Fruit fly (Drosophila melanogaster): ENCODE results near the gene CG1835.

Gene CG1835

DNA sequence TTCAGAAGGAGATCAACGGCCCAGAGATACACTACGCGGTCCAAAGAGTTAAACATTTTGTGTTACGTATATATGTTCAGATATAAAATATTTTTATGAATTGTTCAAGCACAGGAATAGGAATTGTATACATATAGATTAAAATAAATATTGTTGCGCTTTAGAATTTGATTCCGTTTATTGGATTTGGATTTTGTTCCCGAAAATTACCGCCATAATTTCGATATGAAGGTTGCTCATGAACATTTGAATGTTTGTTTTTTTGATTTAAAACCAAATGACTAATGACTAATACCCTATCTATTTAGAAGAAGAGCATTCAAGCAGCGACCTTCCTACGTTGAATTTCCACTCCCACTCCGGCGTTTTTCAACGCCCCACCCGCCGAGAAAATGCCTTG is 17.8 kb upstream of the CG1835 start (continued):
- TF ChIP-seq Asciz (GFP tag; optimal IDR thresholded peaks at IDR 0.05) (peak; percentile 40), gt (GFP tag; IDR thresholded peaks at IDR 0.05) (no peak), crol (GFP tag; IDR thresholded peaks at IDR 0.05) (no peak), CG4617 (GFP tag; optimal IDR thresholded peaks at IDR 0.05; ENCODE audit: borderline replicate concordance) (no peak), dysf (GFP tag; IDR thresholded peaks at IDR 0.05) (peak; percentile 30; the same call in 1 of the 3 replicates), H2.0 (GFP tag; IDR thresholded peaks at IDR 0.05) (no peak), CG30403 (GFP tag; optimal IDR thresholded peaks at IDR 0.05) (peak; percentile 40), HmgZ (tag; optimal IDR thresholded peaks at IDR 0.05) (no peak), CG5953 (GFP tag; IDR thresholded peaks at IDR 0.05) (no peak), mld (GFP tag; IDR thresholded peaks at IDR 0.05; ENCODE audit: partially characterized antibody) (no peak), CG13624 (GFP tag; optimal IDR thresholded peaks at IDR 0.05) (no peak), CG11085 (GFP tag; IDR thresholded peaks at IDR 0.05) (no peak), CG15696 (tag; optimal IDR thresholded peaks at IDR 0.05) (no peak), fd96Cb (tag; optimal IDR thresholded peaks at IDR 0.05) (peak; percentile 54), CG1602 (GFP tag; optimal IDR thresholded peaks at IDR 0.05) (peak; percentile 9), Jarid2 (GFP tag; optimal IDR thresholded peaks at IDR 0.05) (no peak), wor (GFP tag; IDR thresholded peaks at IDR 0.05) (peak; percentile 52), CG12769 (tag; optimal IDR thresholded peaks at IDR 0.05) (no peak), sens (GFP tag) (peak; percentile 60), ara (GFP tag; IDR thresholded peaks at IDR 0.05) (no peak), CG13775 (GFP tag; optimal IDR thresholded peaks at IDR 0.05) (peak; percentile 27), Max (GFP tag; optimal IDR thresholded peaks at IDR 0.05) (peak; percentile 3), crc (GFP tag; optimal IDR thresholded peaks at IDR 0.05) (no peak), sr (GFP tag; IDR thresholded peaks at IDR 0.05) (no peak), CG18764 (GFP tag; optimal IDR thresholded peaks at IDR 0.05) (no peak), oc (tag; optimal IDR thresholded peaks at IDR 0.05) (no peak), CG9797 (GFP tag; optimal IDR thresholded peaks at IDR 0.05) (no peak), D (optimal IDR thresholded peaks at IDR 0.05) (no peak), D (GFP tag; optimal IDR thresholded peaks at IDR 0.05) (peak; percentile 62), exex (tag; optimal IDR thresholded peaks at IDR 0.05) (no peak), Ets65A (GFP tag) (peak; percentile 78), NC2β (GFP tag; optimal IDR thresholded peaks at IDR 0.05) (no peak), CG12219 (GFP tag; optimal IDR thresholded peaks at IDR 0.05) (peak; percentile 9), ham (GFP tag; IDR thresholded peaks at IDR 0.05) (no peak), D19A (tag; optimal IDR thresholded peaks at IDR 0.05) (peak; percentile 99), Antp (GFP tag; optimal IDR thresholded peaks at IDR 0.05) (no peak), p53 (GFP tag; optimal IDR thresholded peaks at IDR 0.05) (no peak), Deaf1 (tag; optimal IDR thresholded peaks at IDR 0.05) (no peak), shn (GFP tag; optimal IDR thresholded peaks at IDR 0.05) (no peak), Xbp1 (GFP tag; optimal IDR thresholded peaks at IDR 0.05) (peak; percentile 13), Ssrp (tag; optimal IDR thresholded peaks at IDR 0.05) (peak; percentile 69), sob (GFP tag; IDR thresholded peaks at IDR 0.05) (no peak), jing (GFP tag; optimal IDR thresholded peaks at IDR 0.05) (no peak), CG3838 (GFP tag; optimal IDR thresholded peaks at IDR 0.05) (no peak), CG3995 (GFP tag; optimal IDR thresholded peaks at IDR 0.05) (no peak), CG17361 (GFP tag; IDR thresholded peaks at IDR 0.05) (peak; percentile 51; the same call in 1 of the 3 replicates), btn (GFP tag; optimal IDR thresholded peaks at IDR 0.05) (peak; percentile 16), CG14710 (tag; optimal IDR thresholded peaks at IDR 0.05) (peak; percentile 57)
